Worm (Caenorhabditis elegans) whole organism, mixed stage, embryonic: ENCODE measurements around the gene C28C12.1.

ENCODE experiments used
- M03D4.4 ChIP-seq: sonication (generic microtip); optimal IDR thresholded peaks from 2 replicates; lab custom pipeline; 2017; ENCODE audit warnings: mild to moderate bottlenecking, missing genetic modification characterization, missing compliant biosample characterization
- bed-3 ChIP-seq: fragments of 200-800 bp; sonication (Bioruptor generic); optimal IDR thresholded peaks from 3 replicates; lab custom pipeline; 2018; ENCODE audit warnings: mild to moderate bottlenecking, missing genetic modification characterization, moderate library complexity, missing compliant biosample characterization
- blmp-1 ChIP-seq: fragments of 150-350 bp; optimal IDR thresholded peaks from 2 replicates; lab custom pipeline; 2014; ENCODE audit warnings: missing biosample characterization, missing genetic modification characterization
- ceh-39 ChIP-seq: fragments of 150-350 bp; optimal IDR thresholded peaks from 2 replicates; lab custom pipeline; 2014; ENCODE audit warnings: missing biosample characterization, missing genetic modification characterization
- ceh-43 ChIP-seq: fragments of 200-800 bp; sonication (Bioruptor generic); optimal IDR thresholded peaks from 2 replicates; lab custom pipeline; 2018; ENCODE audit warnings: mild to moderate bottlenecking, missing genetic modification characterization, moderate library complexity, missing compliant biosample characterization
- ceh-83 ChIP-seq: fragments of 200-800 bp; sonication (Bioruptor generic); optimal IDR thresholded peaks from 2 replicates; lab custom pipeline; 2018; ENCODE audit warnings: mild to moderate bottlenecking, missing genetic modification characterization, missing compliant biosample characterization
- ces-1 ChIP-seq: fragments of 150-350 bp; optimal IDR thresholded peaks from 2 replicates; lab custom pipeline; 2014; ENCODE audit warnings: missing biosample characterization, missing genetic modification reagents, missing genetic modification characterization
- cnd-1 ChIP-seq: fragments of 200-800 bp; sonication (Bioruptor generic); optimal IDR thresholded peaks from 2 replicates; lab custom pipeline; 2018; ENCODE audit warnings: mild to moderate bottlenecking, missing genetic modification characterization, missing compliant biosample characterization
- drap-1 ChIP-seq: fragments of 200-800 bp; sonication (Bioruptor generic); optimal IDR thresholded peaks from 3 replicates; lab custom pipeline; 2018; ENCODE audit warnings: mild to moderate bottlenecking, missing genetic modification characterization, missing compliant biosample characterization
- elt-1 ChIP-seq: sonication (generic microtip); optimal IDR thresholded peaks from 2 replicates; lab custom pipeline; 2017; ENCODE audit warnings: missing genetic modification characterization, mild to moderate bottlenecking, missing compliant biosample characterization, antibody characterized with exemption, moderate library complexity, borderline replicate concordance; ENCODE audit not compliant: insufficient read depth
- elt-3 ChIP-seq: fragments of 150-350 bp; optimal IDR thresholded peaks from 2 replicates; lab custom pipeline; 2014; ENCODE audit warnings: missing biosample characterization, missing genetic modification characterization
- flh-1 ChIP-seq: fragments of 200-800 bp; sonication (Bioruptor generic); optimal IDR thresholded peaks from 2 replicates; lab custom pipeline; 2018; ENCODE audit warnings: mild to moderate bottlenecking, missing genetic modification characterization, moderate library complexity, missing compliant biosample characterization
- ham-2 ChIP-seq: fragments of 200-800 bp; sonication (Bioruptor generic); optimal IDR thresholded peaks from 2 replicates; lab custom pipeline; 2018; ENCODE audit warnings: mild to moderate bottlenecking, missing genetic modification characterization, missing compliant biosample characterization
- lin-13 ChIP-seq: fragments of 150-350 bp; optimal IDR thresholded peaks from 2 replicates; lab custom pipeline; 2014; ENCODE audit warnings: missing biosample characterization, missing genetic modification characterization
- lin-32 ChIP-seq: fragments of 200-800 bp; sonication (Bioruptor generic); optimal IDR thresholded peaks from 2 replicates; lab custom pipeline; 2018; ENCODE audit warnings: mild to moderate bottlenecking, missing genetic modification characterization, missing compliant biosample characterization
- lsy-2 ChIP-seq: fragments of 150-350 bp; optimal IDR thresholded peaks from 2 replicates; lab custom pipeline; 2014; ENCODE audit warnings: missing biosample characterization, missing genetic modification characterization
- mab-5 ChIP-seq: fragments of 150-350 bp; optimal IDR thresholded peaks from 2 replicates; lab custom pipeline; 2014; ENCODE audit warnings: missing biosample characterization, missing genetic modification characterization
- mep-1 ChIP-seq: fragments of 150-350 bp; optimal IDR thresholded peaks from 2 replicates; lab custom pipeline; 2017; ENCODE audit warnings: missing biosample characterization, missing genetic modification reagents, missing genetic modification characterization, inconsistent platforms
- mls-2 ChIP-seq: sonication (generic microtip); optimal IDR thresholded peaks from 2 replicates; lab custom pipeline; 2016; ENCODE audit warnings: mild to moderate bottlenecking, missing genetic modification characterization, moderate library complexity, missing compliant biosample characterization
- nhr-12 ChIP-seq: fragments of 150-350 bp; optimal IDR thresholded peaks from 2 replicates; lab custom pipeline; 2014; ENCODE audit warnings: missing biosample characterization, missing genetic modification characterization
- nhr-2 ChIP-seq: fragments of 150-350 bp; optimal IDR thresholded peaks from 2 replicates; lab custom pipeline; 2014; ENCODE audit warnings: missing biosample characterization, missing genetic modification characterization
- nhr-237 ChIP-seq: fragments of 150-350 bp; optimal IDR thresholded peaks from 2 replicates; lab custom pipeline; 2014; ENCODE audit warnings: missing biosample characterization, missing genetic modification characterization
- nhr-28 ChIP-seq: fragments of 150-350 bp; optimal IDR thresholded peaks from 2 replicates; lab custom pipeline; 2014; ENCODE audit warnings: missing biosample characterization, missing genetic modification characterization
- nhr-76 ChIP-seq: sonication (generic microtip); optimal IDR thresholded peaks from 2 replicates; lab custom pipeline; 2017; ENCODE audit warnings: missing biosample characterization, missing genetic modification characterization
- pha-4 ChIP-seq: fragments of 150-350 bp; optimal IDR thresholded peaks from 2 replicates; lab custom pipeline; 2018; ENCODE audit warnings: missing biosample characterization, missing genetic modification reagents, missing genetic modification characterization
- sem-2 ChIP-seq: fragments of 200-800 bp; sonication (Bioruptor generic); optimal IDR thresholded peaks from 2 replicates; lab custom pipeline; 2018; ENCODE audit warnings: mild to moderate bottlenecking, missing genetic modification characterization, missing compliant biosample characterization
- snpc-4 ChIP-seq: fragments of 150-350 bp; optimal IDR thresholded peaks from 2 replicates; lab custom pipeline; 2014; ENCODE audit warnings: missing biosample characterization, missing genetic modification characterization
- sptf-1 ChIP-seq: sonication (generic microtip); optimal IDR thresholded peaks from 2 replicates; lab custom pipeline; 2017; ENCODE audit warnings: mild to moderate bottlenecking, missing genetic modification characterization, moderate library complexity, missing compliant biosample characterization
- tbx-8 ChIP-seq: fragments of 200-800 bp; sonication (Bioruptor generic); optimal IDR thresholded peaks from 2 replicates; lab custom pipeline; 2018; ENCODE audit warnings: mild to moderate bottlenecking, missing genetic modification characterization, moderate library complexity, missing compliant biosample characterization
- unc-120 ChIP-seq: sonication (generic microtip); optimal IDR thresholded peaks from 2 replicates; lab custom pipeline; 2017; ENCODE audit warnings: missing genetic modification characterization, missing compliant biosample characterization; ENCODE audit not compliant: poor library complexity, severe bottlenecking
- unc-39 ChIP-seq: fragments of 150-350 bp; optimal IDR thresholded peaks from 2 replicates; lab custom pipeline; 2014; ENCODE audit warnings: missing biosample characterization, missing genetic modification characterization
- unc-62 ChIP-seq: fragments of 150-350 bp; optimal IDR thresholded peaks from 2 replicates; lab custom pipeline; 2014; ENCODE audit warnings: missing biosample characterization, missing genetic modification reagents, missing genetic modification characterization
- ztf-11 ChIP-seq: fragments of 150-350 bp; optimal IDR thresholded peaks from 2 replicates; lab custom pipeline; 2014; ENCODE audit warnings: missing biosample characterization, missing genetic modification characterization

Gene C28C12.1

ce11 chrIV:8498773-8499360 is 2.6 kb upstream of the C28C12.1 start, which contains the start of the genes acdh-13 and mesp-1:
Gene acdh-13, minus strand, starts transcription at chrIV:8498823.
Gene mesp-1, plus strand, starts transcription at chrIV:8499310.
- TF ChIP-seq ham-2 (no peak), ceh-83 (GFP tag; lab: Kevin White, UChicago) (no peak), unc-39 (no peak), pha-4 (tag; lab: Kevin White, UChicago) (no peak), elt-1 (tag; lab: Kevin White, UChicago) (no peak), sem-2 (GFP tag; lab: Kevin White, UChicago) (no peak), snpc-4 (tag; lab: Kevin White, UChicago) (no peak), sptf-1 (tag; lab: Kevin White, UChicago) (no peak), lin-13 (tag; lab: Kevin White, UChicago) (no peak), mls-2 (no peak), unc-62 (no peak), blmp-1 (tag; lab: Kevin White, UChicago) (no peak)

ce11 chrIV:8499956-8500355 is 1.5 kb upstream of the C28C12.1 start:
- no peak for TF ChIP-seq drap-1
- no peak for TF ChIP-seq flh-1 (GFP tag; lab: Kevin White, UChicago)
- TF ChIP-seq, all 35 proteins: peak for 0

ce11 chrIV:8506034-8506433 is 4.6 kb downstream of the C28C12.1 start:
- TF ChIP-seq drap-1 (no peak), M03D4.4 (tag; lab: Kevin White, UChicago) (no peak), snpc-4 (tag; lab: Kevin White, UChicago) (no peak), unc-120 (tag; lab: Kevin White, UChicago) (no peak), nhr-28 (tag; lab: Kevin White, UChicago) (no peak), tbx-8 (GFP tag; lab: Kevin White, UChicago) (no peak), nhr-237 (tag; lab: Kevin White, UChicago) (no peak), ztf-11 (tag; lab: Kevin White, UChicago) (no peak), nhr-2 (no peak), bed-3 (GFP tag; lab: Kevin White, UChicago) (no peak), unc-62 (no peak), ceh-39 (tag; lab: Kevin White, UChicago) (no peak), blmp-1 (tag; lab: Kevin White, UChicago) (no peak), sem-2 (GFP tag; lab: Kevin White, UChicago) (no peak), ham-2 (no peak), lin-13 (tag; lab: Kevin White, UChicago) (no peak), sptf-1 (tag; lab: Kevin White, UChicago) (no peak), lsy-2 (tag; lab: Kevin White, UChicago) (no peak), cnd-1 (no peak), mab-5 (tag; lab: Kevin White, UChicago) (no peak)

ce11 chrIV:8510534-8510933 is 9.1 kb downstream of the C28C12.1 start, which contains the start of gene tag-77:
Gene tag-77, minus strand, starts transcription at chrIV:8510548.
- TF ChIP-seq blmp-1 (tag; lab: Kevin White, UChicago) (no peak), nhr-237 (tag; lab: Kevin White, UChicago) (no peak), bed-3 (GFP tag; lab: Kevin White, UChicago) (no peak), unc-62 (no peak), elt-3 (tag; lab: Kevin White, UChicago) (no peak), lin-32 (GFP tag; lab: Kevin White, UChicago) (no peak), nhr-12 (tag; lab: Kevin White, UChicago) (no peak), snpc-4 (tag; lab: Kevin White, UChicago) (no peak), mep-1 (tag; lab: Kevin White, UChicago) (no peak), elt-1 (tag; lab: Kevin White, UChicago) (no peak), tbx-8 (GFP tag; lab: Kevin White, UChicago) (no peak), nhr-76 (tag; lab: Kevin White, UChicago) (no peak)

- TF ChIP-seq mep-1 (tag; lab: Kevin White, UChicago) (peak; percentile 73), pha-4 (tag; lab: Kevin White, UChicago) (no peak), elt-1 (tag; lab: Kevin White, UChicago) (no peak), unc-62 (no peak), nhr-237 (tag; lab: Kevin White, UChicago) (no peak), lin-32 (GFP tag; lab: Kevin White, UChicago) (no peak), nhr-28 (tag; lab: Kevin White, UChicago) (no peak), unc-120 (tag; lab: Kevin White, UChicago) (no peak), tbx-8 (GFP tag; lab: Kevin White, UChicago) (no peak), lsy-2 (tag; lab: Kevin White, UChicago) (peak; percentile 57), lin-13 (tag; lab: Kevin White, UChicago) (peak; percentile 47), elt-3 (tag; lab: Kevin White, UChicago) (no peak), ceh-43 (GFP tag; lab: Kevin White, UChicago) (no peak), ces-1 (GFP tag; lab: Kevin White, UChicago) (peak; percentile 96), snpc-4 (tag; lab: Kevin White, UChicago) (no peak), sptf-1 (tag; lab: Kevin White, UChicago) (no peak)
- TF ChIP-seq, all 35 proteins: peak for 4
Observed at ce11 chrIV:8511056-8511455, 9.6 kb downstream of the C28C12.1 start, which contains the start of gene mes-6. Gene mes-6, plus strand, starts transcription at chrIV:8511284.
